Worm (Caenorhabditis elegans): Measurements from ENCODE around the gene col-157.
"Not testable (repeated sequence)": the region's sequence is repeated elsewhere in the genome, so short reads cannot be mapped to it uniquely, and the experiment has no call there.

col-157 gene

ce11 chrV:11483580-11484092, at the start of gene col-157:
Gene col-157 (plus strand): TSS chrV:11484042.
- TF ChIP-seq lin-32 (GFP tag; optimal IDR thresholded peaks at IDR 0.05); ceh-83 (GFP tag; optimal IDR thresholded peaks at IDR 0.05); unc-120 (tag; optimal IDR thresholded peaks at IDR 0.05; ENCODE audit: poor library complexity, severe bottlenecking): not testable (repeated sequence)

ce11 chrV:11435242-11435641, 48.6 kb upstream of the col-157 start:
- no peak for TF ChIP-seq mep-1 (tag; optimal IDR thresholded peaks at IDR 0.05)
- no peak for TF ChIP-seq mls-2 (tag; optimal IDR thresholded peaks at IDR 0.05)
- no peak for TF ChIP-seq zip-8 (tag; optimal IDR thresholded peaks at IDR 0.05)
- TF ChIP-seq elt-3 (tag; optimal IDR thresholded peaks at IDR 0.05), result no peak
- no peak for TF ChIP-seq M03D4.4 (tag; optimal IDR thresholded peaks at IDR 0.05)
- no peak for TF ChIP-seq drap-1 (GFP tag; optimal IDR thresholded peaks at IDR 0.05)
- TF ChIP-seq tbx-8 (GFP tag; optimal IDR thresholded peaks at IDR 0.05), result no peak
- TF ChIP-seq lin-13 (tag; optimal IDR thresholded peaks at IDR 0.05), result no peak
- no peak for TF ChIP-seq pha-4 (tag; optimal IDR thresholded peaks at IDR 0.05)
- no peak for TF ChIP-seq lsy-2 (tag; optimal IDR thresholded peaks at IDR 0.05)
- TF ChIP-seq nhr-28 (tag; optimal IDR thresholded peaks at IDR 0.05), result no peak
- no peak for TF ChIP-seq ceh-39 (tag; optimal IDR thresholded peaks at IDR 0.05)
- TF ChIP-seq elt-1 (tag; optimal IDR thresholded peaks at IDR 0.05; ENCODE audit: borderline replicate concordance, insufficient read depth), result no peak
- TF ChIP-seq sptf-1 (tag; optimal IDR thresholded peaks at IDR 0.05), result no peak
- TF ChIP-seq unc-120 (tag; optimal IDR thresholded peaks at IDR 0.05; ENCODE audit: poor library complexity, severe bottlenecking), result no peak
- TF ChIP-seq unc-62 (GFP tag; optimal IDR thresholded peaks at IDR 0.05), result no peak
- no peak for TF ChIP-seq nhr-76 (tag; optimal IDR thresholded peaks at IDR 0.05)
- TF ChIP-seq nhr-12 (tag; optimal IDR thresholded peaks at IDR 0.05), result no peak
- no peak for TF ChIP-seq ceh-43 (GFP tag; optimal IDR thresholded peaks at IDR 0.05)
- TF ChIP-seq cnd-1 (tag; optimal IDR thresholded peaks at IDR 0.05), result no peak

- no peak for TF ChIP-seq unc-120 (tag; optimal IDR thresholded peaks at IDR 0.05; ENCODE audit: poor library complexity, severe bottlenecking)
- TF ChIP-seq zip-8 (tag; optimal IDR thresholded peaks at IDR 0.05), result peak; percentile 47
- TF ChIP-seq pha-4 (tag; optimal IDR thresholded peaks at IDR 0.05), result no peak
- no peak for TF ChIP-seq nhr-28 (tag; optimal IDR thresholded peaks at IDR 0.05)
- TF ChIP-seq ces-1 (GFP tag; optimal IDR thresholded peaks at IDR 0.05), result peak; percentile 67
Measured at ce11 chrV:11436407-11436806, 47.4 kb upstream of the col-157 start.

ce11 chrV:11438464-11438863, 45.4 kb upstream of the col-157 start, which contains the start of gene dmsr-1:
Gene dmsr-1 (plus strand): TSS chrV:11438764.
- TF ChIP-seq snpc-4 (tag; optimal IDR thresholded peaks at IDR 0.05) (no peak), M03D4.4 (tag; optimal IDR thresholded peaks at IDR 0.05) (no peak), mab-5 (tag; optimal IDR thresholded peaks at IDR 0.05) (no peak), mls-2 (tag; optimal IDR thresholded peaks at IDR 0.05) (no peak), nhr-12 (tag; optimal IDR thresholded peaks at IDR 0.05) (no peak), ham-2 (GFP tag; optimal IDR thresholded peaks at IDR 0.05) (no peak), unc-120 (tag; optimal IDR thresholded peaks at IDR 0.05; ENCODE audit: poor library complexity, severe bottlenecking) (no peak), unc-39 (tag; optimal IDR thresholded peaks at IDR 0.05) (no peak), nhr-2 (tag; optimal IDR thresholded peaks at IDR 0.05) (no peak), lin-32 (GFP tag; optimal IDR thresholded peaks at IDR 0.05) (no peak), ceh-39 (tag; optimal IDR thresholded peaks at IDR 0.05) (no peak), drap-1 (GFP tag; optimal IDR thresholded peaks at IDR 0.05) (no peak), ztf-11 (tag; optimal IDR thresholded peaks at IDR 0.05) (no peak)

- TF ChIP-seq lsy-2 (tag; optimal IDR thresholded peaks at IDR 0.05) (no peak), drap-1 (GFP tag; optimal IDR thresholded peaks at IDR 0.05) (no peak), sem-2 (GFP tag; optimal IDR thresholded peaks at IDR 0.05) (no peak), mab-5 (tag; optimal IDR thresholded peaks at IDR 0.05) (no peak), unc-120 (tag; optimal IDR thresholded peaks at IDR 0.05; ENCODE audit: poor library complexity, severe bottlenecking) (no peak), bed-3 (GFP tag; optimal IDR thresholded peaks at IDR 0.05) (no peak), ceh-39 (tag; optimal IDR thresholded peaks at IDR 0.05) (no peak), unc-62 (GFP tag; optimal IDR thresholded peaks at IDR 0.05) (no peak), ceh-83 (GFP tag; optimal IDR thresholded peaks at IDR 0.05) (no peak), nhr-12 (tag; optimal IDR thresholded peaks at IDR 0.05) (no peak), hlh-1 (tag; optimal IDR thresholded peaks at IDR 0.05) (no peak), snpc-4 (tag; optimal IDR thresholded peaks at IDR 0.05) (no peak), ham-2 (GFP tag; optimal IDR thresholded peaks at IDR 0.05) (no peak), nhr-76 (tag; optimal IDR thresholded peaks at IDR 0.05) (no peak), ces-1 (GFP tag; optimal IDR thresholded peaks at IDR 0.05) (no peak), elt-1 (tag; optimal IDR thresholded peaks at IDR 0.05; ENCODE audit: borderline replicate concordance, insufficient read depth) (no peak), nhr-237 (tag; optimal IDR thresholded peaks at IDR 0.05) (no peak), pha-4 (tag; optimal IDR thresholded peaks at IDR 0.05) (no peak), ztf-11 (tag; optimal IDR thresholded peaks at IDR 0.05) (no peak)
Measured at ce11 chrV:11439202-11439601, 44.6 kb upstream of the col-157 start.
